Worm (Caenorhabditis elegans) whole organism, young adult: ENCODE results near the gene dhhc-6.

ENCODE experiments used
- B0261.1 ChIP-seq: sonication (generic microtip); optimal IDR thresholded peaks from 2 replicates; lab custom pipeline; 2016; ENCODE audit warnings: mild to moderate bottlenecking, missing genetic modification characterization, moderate library complexity, missing compliant biosample characterization
- C17E4.6 ChIP-seq: fragments of 200-800 bp; sonication (Bioruptor generic); IDR thresholded peaks from 2 replicates; pipeline ENCODE4 v1.3.6; 2022; ENCODE audit warnings: missing genetic modification reagents, missing genetic modification characterization, missing compliant biosample characterization
- D2030.7 ChIP-seq: fragments of 200-800 bp; sonication (Bioruptor generic); IDR thresholded peaks from 2 replicates; pipeline ENCODE4 v1.3.6; 2022; ENCODE audit warnings: missing genetic modification reagents, missing genetic modification characterization, missing compliant biosample characterization
- F39B2.1 ChIP-seq: fragments of 200-800 bp; sonication (Bioruptor generic); IDR thresholded peaks from 2 replicates; pipeline ENCODE4 v1.3.6; 2022; ENCODE audit warnings: missing genetic modification reagents, missing genetic modification characterization, missing compliant biosample characterization
- T07F8.4 ChIP-seq: sonication (generic microtip); optimal IDR thresholded peaks from 2 replicates; lab custom pipeline; 2016; ENCODE audit warnings: mild to moderate bottlenecking, missing genetic modification characterization, moderate library complexity, missing compliant biosample characterization
- T26A5.8 ChIP-seq: sonication (generic microtip); optimal IDR thresholded peaks from 2 replicates; lab custom pipeline; 2016; ENCODE audit warnings: missing genetic modification characterization, missing compliant biosample characterization
- Y79H2A.3 ChIP-seq: fragments of 200-800 bp; sonication (Bioruptor generic); conservative IDR thresholded peaks from 2 replicates; pipeline ENCODE4 v1.3.6; 2022; ENCODE audit warnings: missing genetic modification reagents, missing genetic modification characterization, missing compliant biosample characterization
- ama-1 ChIP-seq, 3 experiments: fragments of 150-350 bp in 1 of 3; sonication (generic microtip) in 2 of 3; optimal IDR thresholded peaks; 2 replicates each; lab custom pipeline; 2014 to 2018; ENCODE audit warnings: missing biosample characterization in 2 of 3, missing genetic modification characterization in 2 of 3, missing genetic modification reagents in 2 of 3
- cebp-2 ChIP-seq: fragments of 200-800 bp; sonication (Bioruptor generic); IDR thresholded peaks from 2 replicates; pipeline ENCODE4 v1.3.6; 2022; ENCODE audit warnings: missing genetic modification characterization, missing compliant biosample characterization
- ceh-58 ChIP-seq: fragments of 200-800 bp; sonication (Bioruptor generic); IDR thresholded peaks from 2 replicates; pipeline ENCODE4 v1.3.6; 2022; ENCODE audit warnings: missing genetic modification characterization, missing compliant biosample characterization
- ceh-79 ChIP-seq: sonication (generic microtip); optimal IDR thresholded peaks from 2 replicates; lab custom pipeline; 2017; ENCODE audit warnings: mild to moderate bottlenecking, missing genetic modification characterization, missing compliant biosample characterization
- dox-1 ChIP-seq: fragments of 200-800 bp; sonication (Bioruptor generic); IDR thresholded peaks from 2 replicates; pipeline ENCODE4 v1.3.6; 2022; ENCODE audit warnings: missing genetic modification reagents, missing genetic modification characterization, missing compliant biosample characterization
- egl-18 ChIP-seq: fragments of 200-800 bp; sonication (Bioruptor generic); IDR thresholded peaks from 2 replicates; pipeline ENCODE4 v1.3.6; 2022; ENCODE audit warnings: missing genetic modification reagents, missing genetic modification characterization, missing compliant biosample characterization
- ekl-4 ChIP-seq: fragments of 200-800 bp; sonication (Bioruptor generic); IDR thresholded peaks from 2 replicates; pipeline ENCODE4 v1.3.6; 2022; ENCODE audit warnings: missing genetic modification reagents, missing genetic modification characterization, missing compliant biosample characterization
- hmg-1.2 ChIP-seq: fragments of 200-800 bp; sonication (Bioruptor generic); IDR thresholded peaks from 2 replicates; pipeline ENCODE4 v1.3.6; 2022; ENCODE audit warnings: missing genetic modification reagents, missing genetic modification characterization, missing compliant biosample characterization
- lsy-27 ChIP-seq: sonication (generic microtip); optimal IDR thresholded peaks from 2 replicates; lab custom pipeline; 2017; ENCODE audit warnings: missing genetic modification characterization, mild to moderate bottlenecking, missing compliant biosample characterization, antibody characterized with exemption, missing genotype, borderline replicate concordance; ENCODE audit not compliant: insufficient read depth
- madf-3 ChIP-seq: fragments of 200-800 bp; sonication (Bioruptor generic); IDR thresholded peaks from 2 replicates; pipeline ENCODE4 v1.3.6; 2022; ENCODE audit warnings: missing genetic modification reagents, missing genetic modification characterization, missing compliant biosample characterization
- nhr-179 ChIP-seq: sonication (generic microtip); optimal IDR thresholded peaks from 2 replicates; lab custom pipeline; 2016; ENCODE audit warnings: mild to moderate bottlenecking, missing genetic modification characterization, missing compliant biosample characterization
- nhr-80 ChIP-seq: sonication (generic microtip); optimal IDR thresholded peaks from 2 replicates; lab custom pipeline; 2016; ENCODE audit warnings: missing genetic modification characterization, missing compliant biosample characterization
- nhr-90 ChIP-seq: sonication (generic microtip); optimal IDR thresholded peaks from 2 replicates; lab custom pipeline; 2016; ENCODE audit warnings: missing genotype, mild to moderate bottlenecking, missing genetic modification characterization, missing compliant biosample characterization
- sea-2 ChIP-seq: fragments of 200-800 bp; sonication (Bioruptor generic); IDR thresholded peaks from 2 replicates; pipeline ENCODE4 v1.3.6; 2022; ENCODE audit warnings: missing genetic modification characterization, missing compliant biosample characterization

Gene dhhc-6

ce11 chrIV:12162732-12163131 lies 38.0 kb downstream of the dhhc-6 start:
- 0 out of 2 replicates have a peak, but pooled peaks have one; percentile 50 for TF ChIP-seq cebp-2 (GFP tag; lab: Robert Waterston, UW)
- no peak for TF ChIP-seq ama-1 (optimal IDR thresholded peaks at IDR 0.05; lab: Kevin White, UChicago)
- TF ChIP-seq ama-1 (GFP tag; optimal IDR thresholded peaks at IDR 0.05; lab: Kevin White, UChicago): no peak
- TF ChIP-seq sea-2: no peak
- TF ChIP-seq hmg-1.2 (GFP tag; lab: Robert Waterston, UW): no peak
- TF ChIP-seq, all 124 proteins: peak for 1

ce11 chrIV:12165432-12166078 lies 40.8 kb downstream of the dhhc-6 start:
- TF ChIP-seq nhr-90 (tag; lab: Kevin White, UChicago) (no peak), T07F8.4 (tag; lab: Kevin White, UChicago) (no peak), dox-1 (no peak), ceh-79 (no peak), ceh-58 (GFP tag; lab: Robert Waterston, UW) (no peak), egl-18 (no peak), nhr-80 (peak; percentile 68), T26A5.8 (tag; lab: Kevin White, UChicago) (no peak)

ce11 chrIV:12167944-12168343 lies 43.2 kb downstream of the dhhc-6 start, which contains the start of gene F20B10.3:
TSS of gene F20B10.3 (plus strand) at chrIV:12168244.
- TF ChIP-seq B0261.1 (tag; lab: Kevin White, UChicago) (no peak), C17E4.6 (GFP tag; lab: Robert Waterston, UW) (no peak), ekl-4 (GFP tag; lab: Robert Waterston, UW) (no peak), D2030.7 (GFP tag; lab: Robert Waterston, UW) (no peak), nhr-179 (no peak), F39B2.1 (GFP tag; lab: Robert Waterston, UW) (no peak), Y79H2A.3 (GFP tag; lab: Robert Waterston, UW) (no peak), lsy-27 (tag; lab: Kevin White, UChicago) (no peak)

ce11 chrIV:12170396-12170795 lies 45.6 kb downstream of the dhhc-6 start:
- TF ChIP-seq madf-3 (GFP tag; lab: Robert Waterston, UW): 0 out of 2 replicates have a peak, but pooled peaks have one; percentile 24
